Fruit fly (Drosophila melanogaster) whole organism, embryonic: Measurements from ENCODE around the gene osp.

Experiments
- B-H1 ChIP-seq: fragments of 200-800 bp; sonication (Bioruptor generic); IDR thresholded peaks from 3 replicates; pipeline ENCODE4 v1.3.6; 2022; ENCODE audit warnings: missing biosample characterization, missing genetic modification characterization
- CG11456 ChIP-seq: fragments of 200-800 bp; sonication (Bioruptor generic); IDR thresholded peaks from 3 replicates; pipeline ENCODE4 v1.3.6; 2022; ENCODE audit warnings: missing biosample characterization, missing genetic modification characterization
- CG11560 ChIP-seq: fragments of 200-800 bp; sonication (Bioruptor generic); IDR thresholded peaks from 3 replicates; pipeline ENCODE4 v1.3.6; 2022; ENCODE audit warnings: missing biosample characterization, missing genetic modification characterization
- CG15479 ChIP-seq: fragments of 200-800 bp; sonication (Bioruptor generic); optimal IDR thresholded peaks from 3 replicates; lab custom pipeline; 2019; ENCODE audit warnings: missing biosample characterization, mild to moderate bottlenecking, missing genetic modification characterization, moderate library complexity
- CG17328 ChIP-seq: fragments of 200-800 bp; sonication (Bioruptor generic); IDR thresholded peaks from 2 replicates; pipeline ENCODE4 v1.3.6; 2022; ENCODE audit warnings: missing biosample characterization, missing genetic modification characterization
- CG2889 ChIP-seq: fragments of 200-800 bp; sonication (Bioruptor generic); IDR thresholded peaks from 3 replicates; pipeline ENCODE4 v1.3.6; 2022; ENCODE audit warnings: missing biosample characterization, missing genetic modification characterization
- CG30020 ChIP-seq: fragments of 200-800 bp; optimal IDR thresholded peaks from 2 replicates; lab custom pipeline; 2019; ENCODE audit warnings: missing biosample characterization, mild to moderate bottlenecking, missing genetic modification characterization, moderate library complexity
- CG4617 ChIP-seq: fragments of 200-800 bp; sonication (Bioruptor generic); optimal IDR thresholded peaks from 3 replicates; lab custom pipeline; 2016; ENCODE audit warnings: missing biosample characterization, missing genetic modification characterization, borderline replicate concordance
- CG4730 ChIP-seq: fragments of 200-800 bp; sonication (Bioruptor generic); IDR thresholded peaks from 2 replicates; pipeline ENCODE4 v1.3.6; 2022; ENCODE audit warnings: missing biosample characterization, missing genetic modification characterization
- CG7745 ChIP-seq: fragments of 200-800 bp; sonication (Bioruptor generic); optimal IDR thresholded peaks from 2 replicates; lab custom pipeline; 2018; ENCODE audit warnings: missing biosample characterization, mild to moderate bottlenecking, missing genetic modification characterization, moderate library complexity
- CG7928 ChIP-seq: fragments of 200-800 bp; sonication (Bioruptor generic); optimal IDR thresholded peaks from 2 replicates; lab custom pipeline; 2017; ENCODE audit warnings: missing biosample characterization, mild to moderate bottlenecking, missing genetic modification characterization
- CTCF ChIP-seq: fragments of 200-800 bp; sonication (Bioruptor generic); optimal IDR thresholded peaks from 2 replicates; lab custom pipeline; 2017; ENCODE audit warnings: missing biosample characterization, mild to moderate bottlenecking, missing genetic modification characterization, moderate library complexity
- D19A ChIP-seq: fragments of 200-800 bp; optimal IDR thresholded peaks from 3 replicates; lab custom pipeline; 2019; ENCODE audit warnings: missing biosample characterization, mild to moderate bottlenecking, missing genetic modification characterization, moderate library complexity
- Dfd ChIP-seq, 2 experiments: fragments of >200 bp; optimal IDR thresholded peaks; 2 replicates each; lab custom pipeline; 2017; ENCODE audit warnings: missing biosample characterization in 2 of 2, missing genetic modification characterization in 2 of 2
- Dip2 ChIP-seq: fragments of 200-800 bp; sonication (Bioruptor generic); IDR thresholded peaks from 2 replicates; pipeline ENCODE4 v1.3.6; 2022; ENCODE audit warnings: missing biosample characterization, missing genetic modification characterization
- Fer1 ChIP-seq: fragments of 200-800 bp; sonication (Bioruptor generic); optimal IDR thresholded peaks from 2 replicates; lab custom pipeline; 2017; ENCODE audit warnings: missing biosample characterization, mild to moderate bottlenecking, missing genetic modification characterization
- HLH3B ChIP-seq: fragments of 200-800 bp; sonication (Bioruptor generic); IDR thresholded peaks from 2 replicates; pipeline ENCODE4 v1.3.6; 2022; ENCODE audit warnings: missing biosample characterization, missing genetic modification characterization
- HLH4C ChIP-seq: fragments of 200-800 bp; sonication (Bioruptor generic); IDR thresholded peaks from 3 replicates; pipeline ENCODE4 v1.3.6; 2022; ENCODE audit warnings: missing biosample characterization, missing genetic modification characterization; ENCODE audit not compliant: partially characterized antibody
- Hey ChIP-seq: fragments of 200-800 bp; sonication (Bioruptor generic); optimal IDR thresholded peaks from 3 replicates; lab custom pipeline; 2018; ENCODE audit warnings: missing biosample characterization, mild to moderate bottlenecking, missing genetic modification characterization
- Med ChIP-seq: fragments of 200-800 bp; sonication (Bioruptor generic); peaks from one replicate; lab custom pipeline; 2016; ENCODE audit warnings: missing biosample characterization, missing genetic modification characterization, mild to moderate bottlenecking, inconsistent platforms, moderate library complexity
- Rx ChIP-seq: fragments of 200-800 bp; sonication (Bioruptor generic); IDR thresholded peaks from 2 replicates; pipeline ENCODE4 v1.3.6; 2022; ENCODE audit warnings: missing biosample characterization, missing genetic modification characterization
- Ssrp ChIP-seq: fragments of 200-800 bp; sonication (Bioruptor generic); optimal IDR thresholded peaks from 2 replicates; lab custom pipeline; 2018; ENCODE audit warnings: missing biosample characterization, mild to moderate bottlenecking, missing genetic modification characterization, moderate library complexity
- Vsx1 ChIP-seq: fragments of 200-800 bp; sonication (Bioruptor generic); optimal IDR thresholded peaks from 2 replicates; lab custom pipeline; 2017; ENCODE audit warnings: missing biosample characterization, mild to moderate bottlenecking, missing genetic modification characterization, missing genetic modification reagents
- amos ChIP-seq: fragments of 200-800 bp; sonication (Bioruptor generic); IDR thresholded peaks from 2 replicates; pipeline ENCODE4 v1.3.6; 2022; ENCODE audit warnings: missing biosample characterization, missing genetic modification characterization; ENCODE audit not compliant: partially characterized antibody
- cas ChIP-seq: fragments of 200-800 bp; sonication (Bioruptor generic); IDR thresholded peaks from 2 replicates; pipeline ENCODE4 v1.3.6; 2022; ENCODE audit warnings: missing biosample characterization, missing genetic modification characterization
- chinmo ChIP-seq: fragments of 200-800 bp; sonication (Bioruptor generic); IDR thresholded peaks from 4 replicates; pipeline ENCODE4 v1.3.6; 2022; ENCODE audit warnings: missing biosample characterization, missing genetic modification characterization; ENCODE audit not compliant: partially characterized antibody
- crol ChIP-seq: fragments of 200-800 bp; sonication (Bioruptor generic); IDR thresholded peaks from 2 replicates; pipeline ENCODE4 v1.3.6; 2022; ENCODE audit warnings: missing biosample characterization, missing genetic modification characterization
- dan ChIP-seq: fragments of 200-800 bp; sonication (Bioruptor generic); IDR thresholded peaks from 2 replicates; pipeline ENCODE4 v1.3.6; 2022; ENCODE audit warnings: missing biosample characterization, missing genetic modification characterization
- dm ChIP-seq: fragments of 200-800 bp; sonication (Bioruptor generic); optimal IDR thresholded peaks from 3 replicates; lab custom pipeline; 2016; ENCODE audit warnings: missing biosample characterization, missing genetic modification characterization
- esg ChIP-seq: fragments of 200-800 bp; sonication (Bioruptor generic); conservative IDR thresholded peaks from 2 replicates; pipeline ENCODE4 v1.3.6; 2022; ENCODE audit warnings: missing biosample characterization, missing genetic modification characterization
- eyg ChIP-seq: fragments of 200-800 bp; sonication (Bioruptor generic); optimal IDR thresholded peaks from 3 replicates; lab custom pipeline; 2016; ENCODE audit warnings: missing biosample characterization, missing genetic modification characterization
- gsb-n ChIP-seq: fragments of 200-800 bp; sonication (Bioruptor generic); optimal IDR thresholded peaks from 3 replicates; lab custom pipeline; 2018; ENCODE audit warnings: missing biosample characterization, mild to moderate bottlenecking, missing genetic modification characterization
- luna ChIP-seq: fragments of 200-800 bp; sonication (Bioruptor generic); optimal IDR thresholded peaks from 2 replicates; lab custom pipeline; 2016; ENCODE audit warnings: missing biosample characterization, missing genetic modification characterization
- pan ChIP-seq, 4 experiments: fragments of >200 bp in 3 of 4; fragments of 200-800 bp in 1 of 4; sonication (Bioruptor generic) in 1 of 4; optimal IDR thresholded peaks in 3 of 4; IDR thresholded peaks in 1 of 4; 2 replicates each; pipeline versions ENCODE4 v1.3.6 to Lab custom; 2017 to 2022; ENCODE audit warnings: missing biosample characterization in 2 of 4, missing genetic modification characterization in 2 of 4, mixed read lengths in 1 of 4
- peb ChIP-seq: fragments of 200-800 bp; sonication (Bioruptor generic); IDR thresholded peaks from 2 replicates; pipeline ENCODE4 v1.3.6; 2022; ENCODE audit warnings: missing biosample characterization, missing genetic modification characterization
- sens ChIP-seq: fragments of 200-800 bp; sonication (Bioruptor generic); peaks from one replicate; lab custom pipeline; 2016; ENCODE audit warnings: missing biosample characterization, missing genetic modification characterization
- shn ChIP-seq: fragments of 200-800 bp; sonication (Bioruptor generic); optimal IDR thresholded peaks from 3 replicates; lab custom pipeline; 2016; ENCODE audit warnings: missing biosample characterization, missing genetic modification characterization
- sisA ChIP-seq: fragments of 200-800 bp; sonication (Bioruptor generic); IDR thresholded peaks from 2 replicates; pipeline ENCODE4 v1.3.6; 2022; ENCODE audit warnings: missing biosample characterization, missing genetic modification characterization

osp gene

dm6 chr2L:14553868-14554591 is 135.1 kb downstream of the osp start (continued):
- TF ChIP-seq CG2889 (GFP tag; lab: Robert Waterston, UW) (0 out of 3 replicates have a peak, but pooled peaks have one; percentile 15), gsb-n (tag; lab: Kevin White, UChicago) (peak; percentile 82), Fer1 (GFP tag; lab: Kevin White, UChicago) (peak; percentile 56), shn (GFP tag; lab: Kevin White, UChicago) (peak; percentile 27), D19A (tag; lab: Kevin White, UChicago) (peak; percentile 16), CG4730 (GFP tag; lab: Robert Waterston, UW) (peak; percentile 60; the same call in 1 of the 2 replicates), chinmo (no peak), Dfd (GFP tag; optimal IDR thresholded peaks at IDR 0.05; lab: Kevin White, UChicago) (no peak), dan (no peak; the same call in 1 of the 2 replicates), amos (no peak), Ssrp (tag; lab: Kevin White, UChicago) (peak; percentile 57), dm (GFP tag; lab: Kevin White, UChicago) (peak; percentile 24), B-H1 (GFP tag; lab: Robert Waterston, UW) (no peak; the same call in 2 of the 3 replicates), esg (peak; percentile 52), Rx (peak; percentile 73), CG30020 (peak; percentile 49), cas (no peak), CG7745 (tag; lab: Kevin White, UChicago) (peak; percentile 77), luna (no peak), HLH4C (GFP tag; lab: Robert Waterston, UW) (no peak), peb (GFP tag; lab: Robert Waterston, UW) (peak; percentile 69), CG7928 (GFP tag; lab: Kevin White, UChicago) (no peak), CTCF (GFP tag; lab: Kevin White, UChicago) (peak; percentile 31), Vsx1 (GFP tag; lab: Kevin White, UChicago) (peak; percentile 36)
- TF ChIP-seq, all 482 proteins: peak for 340

dm6 chr2L:14552819-14553218 is 136.3 kb downstream of the osp start:
- TF ChIP-seq Hey (tag; lab: Kevin White, UChicago), result peak; percentile 15
- 0 out of 3 replicates have a peak, but pooled peaks have one; percentile 7 for TF ChIP-seq CG11560 (tag; lab: Robert Waterston, UW)
- no peak for TF ChIP-seq CG4617 (GFP tag; lab: Kevin White, UChicago)
- no peak for TF ChIP-seq Dip2
- TF ChIP-seq HLH3B (GFP tag; lab: Robert Waterston, UW), result 0 out of 2 replicates have a peak, but pooled peaks have one; percentile 14
- peak; percentile 59; the same call in 1 of the 2 replicates for TF ChIP-seq crol (GFP tag; lab: Robert Waterston, UW)
- peak; percentile 54 for TF ChIP-seq Med (GFP tag; lab: Kevin White, UChicago)
- peak; percentile 23; the same call in 1 of the 2 replicates for TF ChIP-seq CG17328
- TF ChIP-seq CG11456 (GFP tag; lab: Robert Waterston, UW), result 0 out of 3 replicates have a peak, but pooled peaks have one; percentile 19
- TF ChIP-seq sisA (GFP tag; lab: Robert Waterston, UW), result peak; percentile 10; the same call in 1 of the 2 replicates
- no peak for TF ChIP-seq CG15479
- TF ChIP-seq pan (optimal IDR thresholded peaks at IDR 0.05; lab: Kevin White, UChicago), result no peak
- TF ChIP-seq pan (GFP tag; optimal IDR thresholded peaks at IDR 0.05 in 1 of 2, IDR thresholded peaks at IDR 0.05 in 1 of 2), result peak in 1 of 2 experiments; percentile 22
- 0 out of 4 replicates have a peak, but pooled peaks have one; percentile 60 for TF ChIP-seq chinmo
- peak; percentile 24 for TF ChIP-seq sens (GFP tag; lab: Kevin White, UChicago)
- TF ChIP-seq eyg (GFP tag; lab: Kevin White, UChicago), result no peak
- TF ChIP-seq, all 482 proteins: peak for 11
